Fruit fly (Drosophila melanogaster) whole organism, embryonic: ENCODE results near the gene CG6000.

ENCODE experiments used
- Aef1 ChIP-seq: fragments of 200-800 bp; sonication (Bioruptor generic); IDR thresholded peaks from 3 replicates; pipeline ENCODE4 v1.3.6; 2022; ENCODE audit warnings: missing biosample characterization, missing genetic modification characterization
- Atf6 ChIP-seq: fragments of 200-800 bp; sonication (Bioruptor generic); IDR thresholded peaks from 2 replicates; pipeline ENCODE4 v1.3.6; 2022; ENCODE audit warnings: missing biosample characterization, missing genetic modification characterization
- CG1024 ChIP-seq: fragments of 200-800 bp; sonication (Bioruptor generic); IDR thresholded peaks from 2 replicates; pipeline ENCODE4 v1.3.6; 2022; ENCODE audit warnings: missing biosample characterization, missing genetic modification characterization
- CG11398 ChIP-seq: fragments of 200-800 bp; sonication (Bioruptor generic); optimal IDR thresholded peaks from 2 replicates; lab custom pipeline; 2016; ENCODE audit warnings: missing biosample characterization, missing genetic modification characterization
- CG11456 ChIP-seq: fragments of 200-800 bp; sonication (Bioruptor generic); IDR thresholded peaks from 3 replicates; pipeline ENCODE4 v1.3.6; 2022; ENCODE audit warnings: missing biosample characterization, missing genetic modification characterization
- CG11695 ChIP-seq: fragments of 200-800 bp; sonication (Bioruptor generic); IDR thresholded peaks from 3 replicates; pipeline ENCODE4 v1.3.6; 2022; ENCODE audit warnings: missing biosample characterization, missing genetic modification characterization
- CG12071 ChIP-seq: fragments of 200-800 bp; sonication (Bioruptor generic); optimal IDR thresholded peaks from 3 replicates; lab custom pipeline; 2018; ENCODE audit warnings: missing biosample characterization, mild to moderate bottlenecking, missing genetic modification characterization
- CG12104 ChIP-seq: fragments of 200-800 bp; sonication (Bioruptor generic); optimal IDR thresholded peaks from 3 replicates; lab custom pipeline; 2016; ENCODE audit warnings: missing biosample characterization, missing genetic modification characterization
- CG12155 ChIP-seq: fragments of 200-800 bp; sonication (Bioruptor generic); optimal IDR thresholded peaks from 3 replicates; lab custom pipeline; 2016; ENCODE audit warnings: missing biosample characterization, missing genetic modification characterization
- CG13296 ChIP-seq: fragments of 200-800 bp; sonication (Bioruptor generic); optimal IDR thresholded peaks from 3 replicates; lab custom pipeline; 2018; ENCODE audit warnings: missing biosample characterization, mild to moderate bottlenecking, missing genetic modification characterization
- CG13775 ChIP-seq: fragments of 200-800 bp; sonication (Bioruptor generic); optimal IDR thresholded peaks from 3 replicates; lab custom pipeline; 2017; ENCODE audit warnings: missing biosample characterization, mild to moderate bottlenecking, missing genetic modification characterization
- CG15011 ChIP-seq: fragments of 200-800 bp; sonication (Bioruptor generic); optimal IDR thresholded peaks from 3 replicates; lab custom pipeline; 2018; ENCODE audit warnings: missing biosample characterization, mild to moderate bottlenecking, missing genetic modification characterization
- CG15269 ChIP-seq: fragments of 200-800 bp; sonication (Bioruptor generic); optimal IDR thresholded peaks from 2 replicates; lab custom pipeline; 2018; ENCODE audit warnings: missing biosample characterization, mild to moderate bottlenecking, missing genetic modification characterization, moderate library complexity
- CG1603 ChIP-seq: fragments of 200-800 bp; sonication (Bioruptor generic); optimal IDR thresholded peaks from 2 replicates; lab custom pipeline; 2019; ENCODE audit warnings: missing biosample characterization, mild to moderate bottlenecking, missing genetic modification characterization, moderate library complexity
- CG17385 ChIP-seq: fragments of 200-800 bp; sonication (Bioruptor generic); optimal IDR thresholded peaks from 3 replicates; lab custom pipeline; 2018; ENCODE audit warnings: missing biosample characterization, mild to moderate bottlenecking, missing genetic modification characterization
- CG31365 ChIP-seq: fragments of 200-800 bp; sonication (Bioruptor generic); optimal IDR thresholded peaks from 2 replicates; lab custom pipeline; 2018; ENCODE audit warnings: missing biosample characterization, mild to moderate bottlenecking, missing genetic modification characterization
- CG32532 ChIP-seq: fragments of 200-800 bp; sonication (Bioruptor generic); IDR thresholded peaks from 2 replicates; pipeline ENCODE4 v1.3.6; 2022; ENCODE audit warnings: missing biosample characterization, missing genetic modification characterization
- CG4328 ChIP-seq: fragments of 200-800 bp; sonication (Bioruptor generic); optimal IDR thresholded peaks from 3 replicates; lab custom pipeline; 2017; ENCODE audit warnings: missing biosample characterization, missing genetic modification reagents, missing genetic modification characterization
- CG4617 ChIP-seq: fragments of 200-800 bp; sonication (Bioruptor generic); optimal IDR thresholded peaks from 3 replicates; lab custom pipeline; 2016; ENCODE audit warnings: missing biosample characterization, missing genetic modification characterization, borderline replicate concordance
- CG6854 ChIP-seq: fragments of 200-800 bp; sonication (Bioruptor generic); optimal IDR thresholded peaks from 3 replicates; lab custom pipeline; 2017; ENCODE audit warnings: missing biosample characterization, mild to moderate bottlenecking, missing genetic modification characterization
- CG8924 ChIP-seq: fragments of 200-800 bp; optimal IDR thresholded peaks from 3 replicates; lab custom pipeline; 2019; ENCODE audit warnings: missing biosample characterization, mild to moderate bottlenecking, missing genetic modification characterization, moderate library complexity
- CG8944 ChIP-seq: fragments of 200-800 bp; sonication (Bioruptor generic); optimal IDR thresholded peaks from 3 replicates; lab custom pipeline; 2016; ENCODE audit warnings: missing biosample characterization, missing genetic modification characterization
- Dbx ChIP-seq: fragments of 200-800 bp; sonication (Bioruptor generic); IDR thresholded peaks from 3 replicates; pipeline ENCODE4 v1.3.6; 2022; ENCODE audit warnings: missing biosample characterization, missing genetic modification characterization
- Deaf1 ChIP-seq: fragments of 200-800 bp; optimal IDR thresholded peaks from 3 replicates; lab custom pipeline; 2019; ENCODE audit warnings: missing biosample characterization, mild to moderate bottlenecking, missing genetic modification characterization, moderate library complexity
- Drgx ChIP-seq: fragments of 200-800 bp; sonication (Bioruptor generic); IDR thresholded peaks from 2 replicates; pipeline ENCODE4 v1.3.6; 2022; ENCODE audit warnings: missing biosample characterization, missing genetic modification characterization
- E2f2 ChIP-seq: fragments of 200-800 bp; sonication (Bioruptor generic); IDR thresholded peaks from 2 replicates; pipeline ENCODE4 v1.3.6; 2022; ENCODE audit warnings: missing biosample characterization, missing genetic modification characterization
- Ets65A ChIP-seq: fragments of 200-800 bp; sonication (Bioruptor generic); peaks from one replicate; lab custom pipeline; 2016; ENCODE audit warnings: missing biosample characterization, missing genetic modification characterization
- H15 ChIP-seq: fragments of 200-800 bp; sonication (Bioruptor generic); IDR thresholded peaks from 3 replicates; pipeline ENCODE4 v1.3.6; 2022; ENCODE audit warnings: missing biosample characterization, missing genetic modification characterization
- HLH54F ChIP-seq: fragments of 200-800 bp; sonication (Bioruptor generic); optimal IDR thresholded peaks from 3 replicates; lab custom pipeline; 2016; ENCODE audit warnings: missing biosample characterization, missing genetic modification characterization
- Mrtf ChIP-seq: fragments of 200-800 bp; sonication (Bioruptor generic); IDR thresholded peaks from 3 replicates; pipeline ENCODE4 v1.3.6; 2022; ENCODE audit warnings: missing biosample characterization, missing genetic modification characterization
- Ravus ChIP-seq: fragments of 200-800 bp; sonication (Bioruptor generic); IDR thresholded peaks from 2 replicates; pipeline ENCODE4 v1.3.6; 2022; ENCODE audit warnings: missing biosample characterization, missing genetic modification characterization
- Vsx1 ChIP-seq: fragments of 200-800 bp; sonication (Bioruptor generic); optimal IDR thresholded peaks from 2 replicates; lab custom pipeline; 2017; ENCODE audit warnings: missing biosample characterization, mild to moderate bottlenecking, missing genetic modification characterization, missing genetic modification reagents
- YL-1 ChIP-seq: fragments of 200-800 bp; sonication (Bioruptor generic); optimal IDR thresholded peaks from 3 replicates; lab custom pipeline; 2017; ENCODE audit warnings: missing biosample characterization, mild to moderate bottlenecking, missing genetic modification characterization
- bbx ChIP-seq: fragments of 200-800 bp; sonication (Bioruptor generic); IDR thresholded peaks from 2 replicates; pipeline ENCODE4 v1.3.6; 2022; ENCODE audit warnings: missing biosample characterization, missing genetic modification characterization; ENCODE audit not compliant: partially characterized antibody
- bowl ChIP-seq: fragments of 200-800 bp; sonication (Bioruptor generic); IDR thresholded peaks from 2 replicates; pipeline ENCODE4 v1.3.6; 2022; ENCODE audit warnings: missing biosample characterization, missing genetic modification characterization
- caup ChIP-seq: fragments of 200-800 bp; sonication (Bioruptor generic); optimal IDR thresholded peaks from 3 replicates; lab custom pipeline; 2017; ENCODE audit warnings: missing biosample characterization, mild to moderate bottlenecking, missing genetic modification characterization, moderate library complexity; ENCODE audit not compliant: severe bottlenecking
- chn ChIP-seq: fragments of 200-800 bp; sonication (Bioruptor generic); optimal IDR thresholded peaks from 2 replicates; lab custom pipeline; 2016; ENCODE audit warnings: missing biosample characterization, missing genetic modification characterization
- ewg ChIP-seq: fragments of 200-800 bp; sonication (Bioruptor generic); optimal IDR thresholded peaks from 3 replicates; lab custom pipeline; 2017; ENCODE audit warnings: mild to moderate bottlenecking, missing biosample characterization, missing genetic modification reagents, missing genetic modification characterization
- fu2 ChIP-seq: fragments of 200-800 bp; sonication (Bioruptor generic); optimal IDR thresholded peaks from 2 replicates; lab custom pipeline; 2016; ENCODE audit warnings: missing biosample characterization, missing genetic modification characterization
- gem ChIP-seq: fragments of 200-800 bp; sonication (Bioruptor generic); optimal IDR thresholded peaks from 2 replicates; lab custom pipeline; 2019; ENCODE audit warnings: missing biosample characterization, mild to moderate bottlenecking, missing genetic modification characterization, moderate library complexity
- h ChIP-seq: fragments of >200 bp; optimal IDR thresholded peaks from 2 replicates; lab custom pipeline; 2017
- kay ChIP-seq: fragments of 200-800 bp; sonication (Bioruptor generic); optimal IDR thresholded peaks from 2 replicates; lab custom pipeline; 2016; ENCODE audit warnings: missing biosample characterization, missing genetic modification characterization
- lov ChIP-seq, 2 experiments: fragments of 200-800 bp in 1 of 2; fragments of >200 bp in 1 of 2; sonication (Bioruptor generic) in 1 of 2; IDR thresholded peaks in 1 of 2; optimal IDR thresholded peaks in 1 of 2; 2 replicates in 1 of 2; 3 replicates in 1 of 2; pipeline versions ENCODE4 v1.3.6 to Lab custom; 2017 to 2022; ENCODE audit warnings: missing biosample characterization in 1 of 2, missing genetic modification characterization in 1 of 2
- onecut ChIP-seq: fragments of 200-800 bp; sonication (Bioruptor generic); IDR thresholded peaks from 2 replicates; pipeline ENCODE4 v1.3.6; 2022; ENCODE audit warnings: missing biosample characterization, missing genetic modification characterization
- phol ChIP-seq: fragments of 200-800 bp; sonication (Bioruptor generic); optimal IDR thresholded peaks from 3 replicates; lab custom pipeline; 2018; ENCODE audit warnings: missing biosample characterization, mild to moderate bottlenecking, missing genetic modification characterization, moderate library complexity
- slp2 ChIP-seq: fragments of 200-800 bp; sonication (Bioruptor generic); optimal IDR thresholded peaks from 2 replicates; lab custom pipeline; 2016; ENCODE audit warnings: missing biosample characterization, missing genetic modification characterization
- stc ChIP-seq: fragments of 200-800 bp; sonication (Bioruptor generic); IDR thresholded peaks from 2 replicates; pipeline ENCODE4 v1.3.6; 2022; ENCODE audit warnings: missing biosample characterization, missing genetic modification characterization
- trem ChIP-seq: fragments of 200-800 bp; optimal IDR thresholded peaks from 3 replicates; lab custom pipeline; 2019; ENCODE audit warnings: missing biosample characterization, mild to moderate bottlenecking, missing genetic modification characterization, moderate library complexity
- zfh1 ChIP-seq: fragments of 200-800 bp; sonication (Bioruptor generic); IDR thresholded peaks from 3 replicates; pipeline ENCODE4 v1.3.6; 2022; ENCODE audit warnings: missing biosample characterization, missing genetic modification characterization

The CG6000 gene

dm6 chr3R:24031019-24031824 is 23.0 kb upstream of the CG6000 start (continued):
- TF ChIP-seq CG4617 (peak; percentile 46), CG15269 (no peak), Aef1 (GFP tag; lab: Robert Waterston, UW) (0 out of 3 replicates have a peak, but pooled peaks have one; percentile 21), CG17385 (GFP tag; lab: Kevin White, UChicago) (peak; percentile 44), CG12104 (GFP tag; lab: Kevin White, UChicago) (no peak), ewg (GFP tag; lab: Kevin White, UChicago) (peak; percentile 69), CG8924 (no peak), Ravus (GFP tag; lab: Robert Waterston, UW) (no peak), slp2 (GFP tag; lab: Kevin White, UChicago) (no peak), bowl (GFP tag; lab: Robert Waterston, UW) (no peak), CG12071 (peak; percentile 8), fu2 (GFP tag; lab: Kevin White, UChicago) (no peak), lov (optimal IDR thresholded peaks at IDR 0.05; lab: Kevin White, UChicago) (no peak), lov (GFP tag; IDR thresholded peaks at IDR 0.05; lab: Robert Waterston, UW) (no peak), CG8944 (GFP tag; lab: Kevin White, UChicago) (no peak), kay (no peak), onecut (GFP tag; lab: Robert Waterston, UW) (peak; percentile 43), phol (tag; lab: Kevin White, UChicago) (no peak), CG6854 (GFP tag; lab: Kevin White, UChicago) (peak; percentile 51), Atf6 (GFP tag; lab: Robert Waterston, UW) (peak; percentile 47; the same call in 1 of the 2 replicates), CG1603 (tag; lab: Kevin White, UChicago) (no peak), CG11398 (GFP tag; lab: Kevin White, UChicago) (no peak), gem (tag; lab: Kevin White, UChicago) (peak; percentile 7), caup (peak; percentile 49), Dbx (peak; percentile 54; the same call in 1 of the 3 replicates), CG1024 (GFP tag; lab: Robert Waterston, UW) (no peak), CG13775 (GFP tag; lab: Kevin White, UChicago) (no peak), Ets65A (GFP tag; lab: Kevin White, UChicago) (no peak), CG31365 (no peak), bbx (GFP tag; lab: Robert Waterston, UW) (peak; percentile 33; the same call in 1 of the 2 replicates), stc (GFP tag; lab: Robert Waterston, UW) (peak; percentile 35; the same call in 1 of the 2 replicates), CG11456 (GFP tag; lab: Robert Waterston, UW) (0 out of 3 replicates have a peak, but pooled peaks have one; percentile 36), H15 (0 out of 3 replicates have a peak, but pooled peaks have one; percentile 12), CG13296 (GFP tag; lab: Kevin White, UChicago) (peak; percentile 1), chn (peak; percentile 2), CG12155 (GFP tag; lab: Kevin White, UChicago) (no peak), Vsx1 (GFP tag; lab: Kevin White, UChicago) (peak; percentile 22), CG11695 (peak; percentile 25; the same call in 2 of the 3 replicates), h (lab: Kevin White, UChicago) (no peak), CG15011 (GFP tag; lab: Kevin White, UChicago) (no peak), CG4328 (GFP tag; lab: Kevin White, UChicago) (no peak), YL-1 (GFP tag; lab: Kevin White, UChicago) (peak; percentile 26), Mrtf (GFP tag; lab: Robert Waterston, UW) (no peak), trem (tag; lab: Kevin White, UChicago) (no peak), HLH54F (GFP tag; lab: Kevin White, UChicago) (no peak), E2f2 (no peak), zfh1 (GFP tag; lab: Robert Waterston, UW) (peak; percentile 24; the same call in 1 of the 3 replicates), Drgx (GFP tag; lab: Robert Waterston, UW) (peak; percentile 65), Deaf1 (peak; percentile 90), CG32532 (GFP tag; lab: Robert Waterston, UW) (peak; percentile 52; the same call in 1 of the 2 replicates)
